Worm (Caenorhabditis elegans) whole organism, L3 larva: ENCODE data around the gene dnj-2.

Experiments
- ceh-9 ChIP-seq: sonication (generic microtip); optimal IDR thresholded peaks from 2 replicates; lab custom pipeline; 2018; ENCODE audit warnings: missing biosample characterization, missing genetic modification characterization
- elt-1 ChIP-seq: fragments of 150-350 bp; optimal IDR thresholded peaks from 2 replicates; lab custom pipeline; 2014; ENCODE audit warnings: missing biosample characterization, missing genetic modification characterization
- fos-1 ChIP-seq: fragments of 150-350 bp; optimal IDR thresholded peaks from 2 replicates; lab custom pipeline; 2014; ENCODE audit warnings: missing biosample characterization, missing genetic modification characterization
- mdl-1 ChIP-seq: fragments of 150-350 bp; optimal IDR thresholded peaks from 2 replicates; lab custom pipeline; 2014; ENCODE audit warnings: missing biosample characterization, missing genetic modification characterization

- no peak for TF ChIP-seq mdl-1 (tag; lab: Kevin White, UChicago)
- no peak for TF ChIP-seq fos-1 (tag; lab: Kevin White, UChicago)
- no peak for TF ChIP-seq elt-1 (tag; lab: Kevin White, UChicago)
- TF ChIP-seq ceh-9: no peak
Observed at ce11 chrIV:11315688-11316087, 1.9 kb upstream of the dnj-2 start.
